Worm (Caenorhabditis elegans) whole organism, L1 larva: ENCODE data around the gene rep-1.

Source experiments
- C04F5.9 ChIP-seq: sonication (generic microtip); optimal IDR thresholded peaks from 2 replicates; lab custom pipeline; 2016; ENCODE audit warnings: missing genetic modification characterization, missing compliant biosample characterization
- C16A3.4 ChIP-seq: fragments of 150-350 bp; optimal IDR thresholded peaks from 2 replicates; lab custom pipeline; 2014; ENCODE audit warnings: missing biosample characterization, missing genetic modification characterization
- C34B4.2 ChIP-seq: sonication (generic microtip); optimal IDR thresholded peaks from 2 replicates; lab custom pipeline; 2017; ENCODE audit warnings: mild to moderate bottlenecking, missing genetic modification characterization, missing compliant biosample characterization
- Y116A8C.19 ChIP-seq: sonication (generic microtip); optimal IDR thresholded peaks from 2 replicates; lab custom pipeline; 2016; ENCODE audit warnings: missing compliant biosample characterization, missing genetic modification characterization, borderline replicate concordance
- alr-1 ChIP-seq: fragments of 200-800 bp; sonication (Bioruptor generic); optimal IDR thresholded peaks from 2 replicates; lab custom pipeline; 2018; ENCODE audit warnings: borderline replicate concordance, mild to moderate bottlenecking, missing genetic modification characterization, missing compliant biosample characterization
- aly-2 ChIP-seq: fragments of 150-350 bp; optimal IDR thresholded peaks from 2 replicates; lab custom pipeline; 2014; ENCODE audit warnings: missing biosample characterization, missing genetic modification characterization
- ceh-88 ChIP-seq: fragments of 200-800 bp; sonication (Bioruptor generic); IDR thresholded peaks from 2 replicates; pipeline ENCODE4 v1.3.6; 2022; ENCODE audit warnings: missing genetic modification characterization, missing compliant biosample characterization
- ceh-90 ChIP-seq: sonication (generic microtip); optimal IDR thresholded peaks from 2 replicates; lab custom pipeline; 2016; ENCODE audit warnings: missing genetic modification characterization, missing compliant biosample characterization
- ces-1 ChIP-seq: fragments of 150-350 bp; optimal IDR thresholded peaks from 2 replicates; lab custom pipeline; 2014; ENCODE audit warnings: missing biosample characterization, missing genetic modification reagents, missing genetic modification characterization
- efl-1 ChIP-seq, 4 experiments: fragments of 150-350 bp; optimal IDR thresholded peaks in 3 of 4; peaks in 1 of 4; 1 replicate in 1 of 4; 2 replicates in 3 of 4; lab custom pipeline; 2014; ENCODE audit warnings: missing biosample characterization in 2 of 4, missing genetic modification characterization in 2 of 4, missing genetic modification reagents in 2 of 4
- fkh-4 ChIP-seq: sonication (generic microtip); optimal IDR thresholded peaks from 2 replicates; lab custom pipeline; 2016; ENCODE audit warnings: missing compliant biosample characterization, missing genetic modification characterization, borderline replicate concordance
- fkh-8 ChIP-seq: sonication (generic microtip); optimal IDR thresholded peaks from 2 replicates; lab custom pipeline; 2016; ENCODE audit warnings: mild to moderate bottlenecking, missing genetic modification characterization, missing compliant biosample characterization
- fos-1 ChIP-seq: fragments of 150-350 bp; optimal IDR thresholded peaks from 2 replicates; lab custom pipeline; 2014; ENCODE audit warnings: missing biosample characterization, missing genetic modification characterization
- hlh-17 ChIP-seq: fragments of 200-800 bp; sonication (Bioruptor generic); optimal IDR thresholded peaks from 2 replicates; lab custom pipeline; 2018; ENCODE audit warnings: missing genetic modification characterization, mild to moderate bottlenecking, missing compliant biosample characterization, moderate library complexity, borderline replicate concordance
- hpl-2 ChIP-seq: fragments of 150-350 bp; optimal IDR thresholded peaks from 2 replicates; lab custom pipeline; 2014; ENCODE audit warnings: missing biosample characterization, missing genetic modification reagents, missing genetic modification characterization
- isw-1 ChIP-seq: fragments of 200-800 bp; sonication (Bioruptor generic); IDR thresholded peaks from 2 replicates; pipeline ENCODE4 v1.3.6; 2022; ENCODE audit warnings: missing genetic modification characterization, missing compliant biosample characterization
- jun-1 ChIP-seq: fragments of 150-350 bp; optimal IDR thresholded peaks from 2 replicates; lab custom pipeline; 2014; ENCODE audit warnings: missing biosample characterization, missing genetic modification reagents, missing genetic modification characterization
- lin-35 ChIP-seq, 2 experiments: fragments of 150-350 bp; optimal IDR thresholded peaks; 2 replicates each; lab custom pipeline; 2014; ENCODE audit warnings: missing biosample characterization in 2 of 2, missing genetic modification characterization in 2 of 2, missing genetic modification reagents in 2 of 2
- mdl-1 ChIP-seq, 2 experiments: fragments of 150-350 bp; optimal IDR thresholded peaks; 2 replicates each; lab custom pipeline; 2014 to 2017; ENCODE audit warnings: missing biosample characterization in 2 of 2, missing genetic modification characterization in 2 of 2, inconsistent platforms in 1 of 2
- mef-2 ChIP-seq: fragments of 150-350 bp; optimal IDR thresholded peaks from 2 replicates; lab custom pipeline; 2014; ENCODE audit warnings: missing biosample characterization, missing genetic modification characterization
- mep-1 ChIP-seq: fragments of 150-350 bp; optimal IDR thresholded peaks from 2 replicates; lab custom pipeline; 2014; ENCODE audit warnings: missing biosample characterization, missing genetic modification characterization
- nhr-11 ChIP-seq: fragments of 150-350 bp; optimal IDR thresholded peaks from 2 replicates; lab custom pipeline; 2014; ENCODE audit warnings: missing biosample characterization, missing genetic modification characterization
- nhr-19 ChIP-seq: fragments of 200-800 bp; sonication (Bioruptor generic); conservative IDR thresholded peaks from 2 replicates; pipeline ENCODE4 v1.3.6; 2022; ENCODE audit warnings: missing genetic modification characterization, missing compliant biosample characterization
- nhr-20 ChIP-seq: sonication (generic microtip); optimal IDR thresholded peaks from 2 replicates; lab custom pipeline; 2016; ENCODE audit warnings: mild to moderate bottlenecking, missing genetic modification characterization, missing compliant biosample characterization
- nhr-76 ChIP-seq: sonication (generic microtip); optimal IDR thresholded peaks from 2 replicates; lab custom pipeline; 2017; ENCODE audit warnings: missing biosample characterization, missing genetic modification characterization
- nhr-77 ChIP-seq: fragments of 150-350 bp; optimal IDR thresholded peaks from 2 replicates; lab custom pipeline; 2014; ENCODE audit warnings: missing biosample characterization, missing genetic modification characterization
- nhr-85 ChIP-seq: sonication (generic microtip); peaks from one replicate; lab custom pipeline; 2016; ENCODE audit warnings: missing genetic modification characterization, inconsistent platforms, missing compliant biosample characterization
- nhr-90 ChIP-seq: sonication (generic microtip); optimal IDR thresholded peaks from 2 replicates; lab custom pipeline; 2016; ENCODE audit warnings: mild to moderate bottlenecking, missing genetic modification characterization, missing compliant biosample characterization; ENCODE audit not compliant: poor library complexity
- pax-3 ChIP-seq: fragments of 200-800 bp; sonication (Bioruptor generic); optimal IDR thresholded peaks from 2 replicates; lab custom pipeline; 2018; ENCODE audit warnings: mild to moderate bottlenecking, missing genetic modification characterization, moderate library complexity, missing compliant biosample characterization
- sox-4 ChIP-seq: sonication (generic microtip); optimal IDR thresholded peaks from 2 replicates; lab custom pipeline; 2016; ENCODE audit warnings: missing genetic modification characterization, missing compliant biosample characterization
- sptf-1 ChIP-seq: fragments of 150-350 bp; optimal IDR thresholded peaks from 2 replicates; lab custom pipeline; 2014; ENCODE audit warnings: missing biosample characterization, missing genetic modification characterization
- sup-37 ChIP-seq: fragments of 200-800 bp; sonication (Bioruptor generic); optimal IDR thresholded peaks from 2 replicates; lab custom pipeline; 2018; ENCODE audit warnings: mild to moderate bottlenecking, missing genetic modification characterization, missing compliant biosample characterization
- tbx-2 ChIP-seq: sonication (generic microtip); optimal IDR thresholded peaks from 2 replicates; lab custom pipeline; 2016; ENCODE audit warnings: missing genetic modification characterization, missing compliant biosample characterization
- unc-30 ChIP-seq: sonication (generic microtip); optimal IDR thresholded peaks from 2 replicates; lab custom pipeline; 2017; ENCODE audit warnings: missing biosample characterization, missing genetic modification characterization
- unc-62 ChIP-seq: fragments of 150-350 bp; optimal IDR thresholded peaks from 2 replicates; lab custom pipeline; 2014; ENCODE audit warnings: missing biosample characterization, missing genetic modification reagents, missing genetic modification characterization
- xbp-1 ChIP-seq: sonication (generic microtip); optimal IDR thresholded peaks from 2 replicates; lab custom pipeline; 2016; ENCODE audit warnings: missing genetic modification characterization, missing compliant biosample characterization
- zip-4 ChIP-seq: fragments of 200-800 bp; sonication (Bioruptor generic); optimal IDR thresholded peaks from 2 replicates; lab custom pipeline; 2018; ENCODE audit warnings: mild to moderate bottlenecking, missing genetic modification characterization, moderate library complexity, missing compliant biosample characterization
- ztf-11 ChIP-seq, 2 experiments: sonication (generic microtip); optimal IDR thresholded peaks; 2 replicates each; lab custom pipeline; 2016 to 2017; ENCODE audit warnings: missing genetic modification characterization in 2 of 2, missing biosample characterization in 1 of 2, missing compliant biosample characterization in 1 of 2
- ztf-4 ChIP-seq: fragments of 150-350 bp; optimal IDR thresholded peaks from 2 replicates; lab custom pipeline; 2014; ENCODE audit warnings: missing biosample characterization, missing genetic modification characterization

rep-1 gene

ce11 chrIII:1558441-1559159 lies 11.5 kb upstream of the rep-1 start, which contains the start of the genes eelo-1 and Y67D2.2 (continued):
- TF ChIP-seq fkh-8 (tag; lab: Kevin White, UChicago) (no peak), unc-62 (GFP tag; lab: Kevin White, UChicago) (no peak), isw-1 (GFP tag; lab: Robert Waterston, UW) (peak; percentile 57)
- TF ChIP-seq, all 84 proteins: peak for 41

- TF ChIP-seq alr-1 (tag; lab: Kevin White, UChicago) (no peak), mep-1 (tag; lab: Kevin White, UChicago) (no peak), nhr-77 (tag; lab: Kevin White, UChicago) (no peak), fkh-4 (tag; lab: Kevin White, UChicago) (no peak), mdl-1 (tag; optimal IDR thresholded peaks at IDR 0.05; lab: Kevin White, UChicago) (no peak), C34B4.2 (tag; lab: Kevin White, UChicago) (no peak), isw-1 (GFP tag; lab: Robert Waterston, UW) (no peak), ces-1 (GFP tag; lab: Kevin White, UChicago) (no peak), pax-3 (tag; lab: Kevin White, UChicago) (no peak), sox-4 (tag; lab: Kevin White, UChicago) (no peak)
Measured at ce11 chrIII:1575651-1576050, 5.5 kb downstream of the rep-1 start.

ce11 chrIII:1576451-1576850 lies 6.3 kb downstream of the rep-1 start, which contains the start of gene Y22D7AL.7:
Y22D7AL.7 (plus strand) TSS chrIII:1576751.
- TF ChIP-seq nhr-19 (GFP tag; lab: Robert Waterston, UW) (no peak), nhr-85 (tag; lab: Kevin White, UChicago) (peak; percentile 13), aly-2 (tag; lab: Kevin White, UChicago) (no peak), nhr-76 (tag; lab: Kevin White, UChicago) (no peak), zip-4 (GFP tag; lab: Kevin White, UChicago) (no peak), C04F5.9 (tag; lab: Kevin White, UChicago) (no peak)

- TF ChIP-seq tbx-2 (no peak), efl-1 (optimal IDR thresholded peaks at IDR 0.05; lab: Kevin White, UChicago) (no peak), efl-1 (GFP tag; optimal IDR thresholded peaks at IDR 0.05 in 1 of 2; lab: Kevin White, UChicago) (peak in 1 of 2 experiments; percentile 10)
- TF ChIP-seq, all 84 proteins: peak for 1
Measured at ce11 chrIII:1578566-1578965, 8.5 kb downstream of the rep-1 start.

ce11 chrIII:1579001-1579400 lies 8.9 kb downstream of the rep-1 start:
- no peak for TF ChIP-seq ceh-90
- no peak for TF ChIP-seq C16A3.4 (tag; lab: Kevin White, UChicago)
- TF ChIP-seq C34B4.2 (tag; lab: Kevin White, UChicago) = no peak
- no peak for TF ChIP-seq sup-37
- TF ChIP-seq nhr-11 (tag; lab: Kevin White, UChicago) = no peak
- TF ChIP-seq, all 84 proteins: peak for 0

ce11 chrIII:1580142-1580541 lies 10.0 kb downstream of the rep-1 start:
- TF ChIP-seq alr-1 (tag; lab: Kevin White, UChicago) = no peak
- TF ChIP-seq pax-3 (tag; lab: Kevin White, UChicago) = no peak
- TF ChIP-seq nhr-90 = no peak
- no peak for TF ChIP-seq mep-1 (tag; lab: Kevin White, UChicago)
- no peak for TF ChIP-seq ceh-88 (GFP tag; lab: Robert Waterston, UW)
- TF ChIP-seq, all 84 proteins: peak for 0

- TF ChIP-seq jun-1 (no peak), xbp-1 (no peak), hpl-2 (GFP tag; lab: Kevin White, UChicago) (no peak), lin-35 (GFP tag; optimal IDR thresholded peaks at IDR 0.05; lab: Kevin White, UChicago) (no peak), fos-1 (no peak), unc-30 (tag; lab: Kevin White, UChicago) (no peak), pax-3 (tag; lab: Kevin White, UChicago) (no peak), ztf-4 (tag; lab: Kevin White, UChicago) (no peak), Y116A8C.19 (tag; lab: Kevin White, UChicago) (no peak), sptf-1 (no peak), ztf-11 (tag; optimal IDR thresholded peaks at IDR 0.05; lab: Kevin White, UChicago) (no peak), nhr-20 (tag; lab: Kevin White, UChicago) (no peak), mef-2 (tag; lab: Kevin White, UChicago) (no peak), alr-1 (tag; lab: Kevin White, UChicago) (no peak), hlh-17 (GFP tag; lab: Kevin White, UChicago) (no peak)
Measured at ce11 chrIII:1583529-1583928, 13.4 kb downstream of the rep-1 start.
